Worm (Caenorhabditis elegans) whole organism, early embryonic: ENCODE results near the gene unc-26.

Source experiments
- B0310.2 ChIP-seq: sonication (generic microtip); optimal IDR thresholded peaks from 2 replicates; lab custom pipeline; 2016; ENCODE audit warnings: mild to moderate bottlenecking, missing genetic modification characterization, missing compliant biosample characterization
- F13C5.2 ChIP-seq: sonication (generic microtip); optimal IDR thresholded peaks from 2 replicates; lab custom pipeline; 2017; ENCODE audit warnings: mild to moderate bottlenecking, missing genetic modification characterization, inconsistent platforms, missing compliant biosample characterization
- aly-1 ChIP-seq: sonication (generic microtip); optimal IDR thresholded peaks from 2 replicates; lab custom pipeline; 2016; ENCODE audit warnings: missing genetic modification characterization, missing compliant biosample characterization
- ama-1 ChIP-seq: fragments of 150-350 bp; optimal IDR thresholded peaks from 2 replicates; lab custom pipeline; 2014
- ceh-13 ChIP-seq: fragments of 200-800 bp; sonication (Bioruptor generic); optimal IDR thresholded peaks from 2 replicates; lab custom pipeline; 2018; ENCODE audit warnings: mild to moderate bottlenecking, missing genetic modification characterization, missing compliant biosample characterization
- ets-7 ChIP-seq: sonication (generic microtip); optimal IDR thresholded peaks from 2 replicates; lab custom pipeline; 2016; ENCODE audit warnings: missing genotype, missing genetic modification characterization, missing compliant biosample characterization
- flt-1 ChIP-seq: fragments of 200-800 bp; sonication (Bioruptor generic); IDR thresholded peaks from 2 replicates; pipeline ENCODE4 v1.3.6; 2022; ENCODE audit warnings: missing genetic modification characterization, missing compliant biosample characterization
- scrt-1 ChIP-seq: fragments of 200-800 bp; sonication (Bioruptor generic); IDR thresholded peaks from 2 replicates; pipeline ENCODE4 v1.3.6; 2022; ENCODE audit warnings: missing genetic modification characterization, missing compliant biosample characterization
- tbx-37 ChIP-seq: fragments of 200-800 bp; sonication (Bioruptor generic); conservative IDR thresholded peaks from 2 replicates; pipeline ENCODE4 v1.3.6; 2022; ENCODE audit warnings: missing genetic modification reagents, missing genetic modification characterization, missing compliant biosample characterization

DNA sequence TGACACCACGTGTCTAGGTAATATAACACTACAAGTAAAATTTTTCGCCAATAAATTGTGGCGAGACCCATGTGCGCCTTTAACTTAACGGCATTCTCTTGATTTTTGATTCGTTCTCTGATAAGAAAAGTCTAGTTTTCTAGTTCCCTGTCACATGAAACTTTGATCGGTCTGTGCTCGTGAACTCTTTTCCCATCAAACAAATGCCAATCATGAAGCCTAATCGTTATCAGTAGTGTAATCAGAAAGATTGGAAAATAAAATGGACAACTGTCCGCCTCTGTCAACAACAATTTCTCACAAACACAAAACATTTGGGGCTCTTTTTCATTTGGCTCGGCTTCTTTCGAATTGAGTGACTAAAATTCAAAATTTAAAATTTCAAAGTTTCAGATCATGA, 18.5 kb downstream of the unc-26 start, which contains the start of gene ttr-45:
- TF ChIP-seq aly-1 (tag; lab: Kevin White, UChicago) (no peak), flt-1 (GFP tag; lab: Robert Waterston, UW) (no peak), tbx-37 (no peak), F13C5.2 (tag; lab: Kevin White, UChicago) (no peak), scrt-1 (GFP tag; lab: Robert Waterston, UW) (no peak), ama-1 (lab: Kevin White, UChicago) (no peak), ets-7 (tag; lab: Kevin White, UChicago) (no peak), ceh-13 (GFP tag; lab: Kevin White, UChicago) (no peak), B0310.2 (no peak)
